Worm (Caenorhabditis elegans): ENCODE measurements around the gene T19A5.3.

ce11 chrV:8974889-8975422 is 31.1 kb upstream of the T19A5.3 start, which contains the start of gene nhr-143:
- TF ChIP-seq pha-4 (tag; optimal IDR thresholded peaks at IDR 0.05), result no peak
- no peak for TF ChIP-seq ceh-34 (tag; optimal IDR thresholded peaks at IDR 0.05)
- no peak for TF ChIP-seq nhr-11 (tag; optimal IDR thresholded peaks at IDR 0.05)
- no peak for TF ChIP-seq hlh-13 (GFP tag; optimal IDR thresholded peaks at IDR 0.05)
- no peak for TF ChIP-seq lim-6 (tag; optimal IDR thresholded peaks at IDR 0.05)
- no peak for TF ChIP-seq ttx-3 (tag; optimal IDR thresholded peaks at IDR 0.05)
- TF ChIP-seq ztf-16 (tag; optimal IDR thresholded peaks at IDR 0.05), result no peak
- TF ChIP-seq ceh-18 (tag; optimal IDR thresholded peaks at IDR 0.05), result no peak
- no peak for TF ChIP-seq sox-2 (GFP tag; IDR thresholded peaks at IDR 0.05)
- TF ChIP-seq hlh-30 (tag; optimal IDR thresholded peaks at IDR 0.05; ENCODE audit: insufficient read depth), result no peak
- TF ChIP-seq tbx-7 (tag; optimal IDR thresholded peaks at IDR 0.05), result no peak
